Fruit fly (Drosophila melanogaster) whole organism, prepupa: ENCODE results near the gene CG33764.

Experiments
- CG10631 ChIP-seq: fragments of 200-800 bp; sonication (Bioruptor generic); optimal IDR thresholded peaks from 2 replicates; lab custom pipeline; 2016; ENCODE audit warnings: missing biosample characterization, missing genetic modification characterization
- CG10669 ChIP-seq: fragments of 200-800 bp; sonication (Bioruptor generic); optimal IDR thresholded peaks from 3 replicates; lab custom pipeline; 2018; ENCODE audit warnings: missing biosample characterization, mild to moderate bottlenecking, missing genetic modification characterization, moderate library complexity
- CG11762 ChIP-seq: fragments of 200-800 bp; sonication (Bioruptor generic); optimal IDR thresholded peaks from 3 replicates; lab custom pipeline; 2016; ENCODE audit warnings: missing biosample characterization, missing genetic modification characterization; ENCODE audit not compliant: insufficient read depth
- CG15336 ChIP-seq: fragments of 200-800 bp; sonication (Bioruptor generic); IDR thresholded peaks from 2 replicates; pipeline ENCODE4 v1.3.6; 2022; ENCODE audit warnings: missing biosample characterization, missing genetic modification characterization
- CG16779 ChIP-seq: fragments of 200-800 bp; sonication (Bioruptor generic); optimal IDR thresholded peaks from 3 replicates; lab custom pipeline; 2017; ENCODE audit warnings: missing biosample characterization, mild to moderate bottlenecking, missing genetic modification characterization
- CG3032 ChIP-seq: fragments of 200-800 bp; optimal IDR thresholded peaks from 2 replicates; lab custom pipeline; 2019; ENCODE audit warnings: missing biosample characterization, mild to moderate bottlenecking, missing genetic modification characterization, moderate library complexity
- CG32006 ChIP-seq: fragments of 200-800 bp; sonication (Bioruptor generic); optimal IDR thresholded peaks from 3 replicates; lab custom pipeline; 2017; ENCODE audit warnings: missing biosample characterization, mild to moderate bottlenecking, missing genetic modification characterization
- CG34406 ChIP-seq: fragments of 200-800 bp; sonication (Bioruptor generic); optimal IDR thresholded peaks from 3 replicates; lab custom pipeline; 2016; ENCODE audit warnings: missing biosample characterization, missing genetic modification characterization
- CG3919 ChIP-seq: fragments of 200-800 bp; sonication (Bioruptor generic); optimal IDR thresholded peaks from 3 replicates; lab custom pipeline; 2016; ENCODE audit warnings: missing biosample characterization, missing genetic modification characterization
- CG6163 ChIP-seq: fragments of 200-800 bp; sonication (Bioruptor generic); IDR thresholded peaks from 3 replicates; pipeline ENCODE4 v1.3.6; 2022; ENCODE audit warnings: missing biosample characterization, missing genetic modification characterization
- CG6276 ChIP-seq: fragments of 200-800 bp; sonication (Bioruptor generic); optimal IDR thresholded peaks from 2 replicates; lab custom pipeline; 2017; ENCODE audit warnings: missing biosample characterization, mild to moderate bottlenecking, missing genetic modification characterization
- CG6792 ChIP-seq: fragments of 200-800 bp; sonication (Bioruptor generic); optimal IDR thresholded peaks from 3 replicates; lab custom pipeline; 2016; ENCODE audit warnings: missing biosample characterization, missing genetic modification characterization
- CG6808 ChIP-seq: fragments of 200-800 bp; sonication (Bioruptor generic); optimal IDR thresholded peaks from 3 replicates; lab custom pipeline; 2017; ENCODE audit warnings: missing biosample characterization, missing genetic modification characterization, mild to moderate bottlenecking, moderate library complexity, missing genetic modification reagents
- CG8119 ChIP-seq: fragments of 200-800 bp; sonication (Bioruptor generic); IDR thresholded peaks from 3 replicates; pipeline ENCODE4 v1.3.6; 2022; ENCODE audit warnings: missing biosample characterization, missing genetic modification characterization
- CG8319 ChIP-seq: fragments of 200-800 bp; sonication (Bioruptor generic); optimal IDR thresholded peaks from 3 replicates; lab custom pipeline; 2016; ENCODE audit warnings: missing biosample characterization, missing genetic modification characterization
- CG8632 ChIP-seq: fragments of 200-800 bp; sonication (Bioruptor generic); optimal IDR thresholded peaks from 3 replicates; lab custom pipeline; 2016; ENCODE audit warnings: missing biosample characterization, missing genetic modification characterization
- CG9139 ChIP-seq: fragments of 200-800 bp; sonication (Bioruptor generic); optimal IDR thresholded peaks from 3 replicates; lab custom pipeline; 2017; ENCODE audit warnings: missing biosample characterization, mild to moderate bottlenecking, missing genetic modification characterization
- Eip93F ChIP-seq: fragments of 200-800 bp; sonication (Bioruptor generic); optimal IDR thresholded peaks from 2 replicates; lab custom pipeline; 2016; ENCODE audit warnings: missing biosample characterization, mild to moderate bottlenecking, missing genetic modification characterization
- Ets21C ChIP-seq: fragments of 200-800 bp; sonication (Bioruptor generic); optimal IDR thresholded peaks from 3 replicates; lab custom pipeline; 2016; ENCODE audit warnings: missing biosample characterization, missing genetic modification characterization
- Ets96B ChIP-seq: fragments of 200-800 bp; optimal IDR thresholded peaks from 2 replicates; lab custom pipeline; 2019; ENCODE audit warnings: missing biosample characterization, mild to moderate bottlenecking, missing genetic modification characterization, moderate library complexity
- Gug ChIP-seq: fragments of 200-800 bp; sonication (Bioruptor generic); IDR thresholded peaks from 2 replicates; pipeline ENCODE4 v1.3.6; 2022; ENCODE audit warnings: missing biosample characterization, missing genetic modification characterization
- Hr39 ChIP-seq: fragments of 200-800 bp; sonication (Bioruptor generic); optimal IDR thresholded peaks from 2 replicates; lab custom pipeline; 2016; ENCODE audit warnings: missing biosample characterization, missing genetic modification characterization
- Lpt ChIP-seq: fragments of 200-800 bp; sonication (Bioruptor generic); optimal IDR thresholded peaks from 3 replicates; lab custom pipeline; 2016; ENCODE audit warnings: missing biosample characterization, missing genetic modification characterization
- OdsH ChIP-seq: fragments of 200-800 bp; sonication (Bioruptor generic); optimal IDR thresholded peaks from 3 replicates; lab custom pipeline; 2016; ENCODE audit warnings: missing biosample characterization, missing genetic modification characterization
- Smox ChIP-seq: fragments of 200-800 bp; sonication (Bioruptor generic); optimal IDR thresholded peaks from 3 replicates; lab custom pipeline; 2016; ENCODE audit warnings: missing biosample characterization, missing genetic modification characterization
- Sox102F ChIP-seq: fragments of 200-800 bp; sonication (Bioruptor generic); optimal IDR thresholded peaks from 2 replicates; lab custom pipeline; 2016; ENCODE audit warnings: missing biosample characterization, mild to moderate bottlenecking, missing genetic modification characterization
- Sox15 ChIP-seq: fragments of 200-800 bp; sonication (Bioruptor generic); optimal IDR thresholded peaks from 3 replicates; lab custom pipeline; 2016; ENCODE audit warnings: missing biosample characterization, missing genetic modification characterization
- acj6 ChIP-seq: fragments of 200-800 bp; sonication (Bioruptor generic); optimal IDR thresholded peaks from 3 replicates; lab custom pipeline; 2016; ENCODE audit warnings: missing biosample characterization, missing genetic modification characterization
- dac ChIP-seq: fragments of 200-800 bp; sonication (Bioruptor generic); optimal IDR thresholded peaks from 2 replicates; lab custom pipeline; 2017; ENCODE audit warnings: missing biosample characterization, mild to moderate bottlenecking, missing genetic modification characterization
- dsx ChIP-seq: fragments of 200-800 bp; optimal IDR thresholded peaks from 3 replicates; lab custom pipeline; 2019; ENCODE audit warnings: missing biosample characterization, mild to moderate bottlenecking, missing genetic modification characterization, moderate library complexity; ENCODE audit not compliant: poor library complexity, severe bottlenecking
- eg ChIP-seq: fragments of 200-800 bp; sonication (Bioruptor generic); IDR thresholded peaks from 3 replicates; pipeline ENCODE4 v1.3.6; 2022; ENCODE audit warnings: missing biosample characterization, missing genetic modification characterization
- esn ChIP-seq: fragments of 200-800 bp; sonication (Bioruptor generic); optimal IDR thresholded peaks from 2 replicates; lab custom pipeline; 2016; ENCODE audit warnings: missing biosample characterization, mild to moderate bottlenecking, missing genetic modification characterization, moderate library complexity
- fd85E ChIP-seq: fragments of 200-800 bp; sonication (Bioruptor generic); optimal IDR thresholded peaks from 3 replicates; lab custom pipeline; 2016; ENCODE audit warnings: missing biosample characterization, missing genetic modification characterization
- fkh ChIP-seq: fragments of 200-800 bp; sonication (Bioruptor generic); optimal IDR thresholded peaks from 3 replicates; lab custom pipeline; 2017; ENCODE audit warnings: missing biosample characterization, mild to moderate bottlenecking, missing genetic modification characterization, moderate library complexity
- lz ChIP-seq: fragments of 200-800 bp; sonication (Bioruptor generic); optimal IDR thresholded peaks from 3 replicates; lab custom pipeline; 2016; ENCODE audit warnings: missing biosample characterization, missing genetic modification characterization
- net ChIP-seq: fragments of 200-800 bp; sonication (Bioruptor generic); optimal IDR thresholded peaks from 3 replicates; lab custom pipeline; 2016; ENCODE audit warnings: missing biosample characterization, missing genetic modification characterization
- pdm3 ChIP-seq: fragments of 200-800 bp; sonication (Bioruptor generic); optimal IDR thresholded peaks from 3 replicates; lab custom pipeline; 2016; ENCODE audit warnings: missing biosample characterization, missing genetic modification characterization
- spab ChIP-seq: fragments of 200-800 bp; sonication (Bioruptor generic); optimal IDR thresholded peaks from 2 replicates; lab custom pipeline; 2017; ENCODE audit warnings: missing biosample characterization, mild to moderate bottlenecking, missing genetic modification characterization, missing genetic modification reagents
- ss ChIP-seq, 2 experiments: fragments of 200-800 bp; sonication (Bioruptor generic); optimal IDR thresholded peaks; 2 replicates in 1 of 2; 3 replicates in 1 of 2; lab custom pipeline; 2017 to 2018; ENCODE audit warnings: mild to moderate bottlenecking in 2 of 2, missing biosample characterization in 2 of 2, missing genetic modification characterization in 2 of 2, moderate library complexity in 1 of 2
- topi ChIP-seq: fragments of 200-800 bp; sonication (Bioruptor generic); optimal IDR thresholded peaks from 3 replicates; lab custom pipeline; 2016; ENCODE audit warnings: missing biosample characterization, missing genetic modification characterization
- vri ChIP-seq: fragments of 200-800 bp; sonication (Bioruptor generic); optimal IDR thresholded peaks from 3 replicates; lab custom pipeline; 2016; ENCODE audit warnings: missing biosample characterization, mild to moderate bottlenecking, missing genetic modification characterization

CG33764 gene

DNA sequence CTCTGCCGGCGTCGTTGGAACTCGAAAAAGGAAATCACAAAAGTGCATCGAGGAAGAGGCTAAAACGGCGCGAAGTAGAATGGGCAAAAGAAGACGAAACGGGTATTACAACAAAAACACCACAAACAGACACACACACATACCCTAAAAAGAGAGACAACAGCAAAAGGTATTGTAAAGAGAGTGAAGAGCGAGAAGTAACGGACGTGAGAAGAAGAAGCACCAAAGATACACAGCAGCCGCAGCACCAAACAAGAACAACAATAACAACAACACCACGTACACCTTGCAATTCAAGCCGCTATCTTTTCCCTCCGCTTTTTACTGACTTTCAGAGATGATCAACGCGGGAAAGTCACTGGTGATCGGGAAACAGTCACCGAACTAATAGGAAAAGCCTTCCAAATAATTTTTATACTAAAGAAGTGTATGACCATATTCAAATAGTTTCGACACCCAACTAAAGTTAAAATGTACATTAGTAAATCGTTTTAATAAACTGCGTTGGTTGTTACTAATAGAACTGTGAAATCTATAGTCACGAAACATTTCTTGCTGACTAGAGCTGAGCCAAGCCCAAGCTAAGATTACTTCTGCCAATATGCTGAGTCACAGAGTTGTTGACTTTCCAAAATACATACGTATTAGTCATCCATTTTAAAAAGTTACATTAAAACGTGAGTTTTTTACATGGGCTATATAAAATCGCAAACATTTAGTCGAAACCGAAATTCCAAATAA is 15.0 kb downstream of the CG33764 start:
- TF ChIP-seq CG10631 (GFP tag; lab: Kevin White, UChicago) = no peak
- peak; percentile 25 for TF ChIP-seq dsx (GFP tag; lab: Kevin White, UChicago)
- TF ChIP-seq esn (GFP tag; lab: Kevin White, UChicago) = peak; percentile 33
- peak; percentile 53 for TF ChIP-seq CG6163

DNA sequence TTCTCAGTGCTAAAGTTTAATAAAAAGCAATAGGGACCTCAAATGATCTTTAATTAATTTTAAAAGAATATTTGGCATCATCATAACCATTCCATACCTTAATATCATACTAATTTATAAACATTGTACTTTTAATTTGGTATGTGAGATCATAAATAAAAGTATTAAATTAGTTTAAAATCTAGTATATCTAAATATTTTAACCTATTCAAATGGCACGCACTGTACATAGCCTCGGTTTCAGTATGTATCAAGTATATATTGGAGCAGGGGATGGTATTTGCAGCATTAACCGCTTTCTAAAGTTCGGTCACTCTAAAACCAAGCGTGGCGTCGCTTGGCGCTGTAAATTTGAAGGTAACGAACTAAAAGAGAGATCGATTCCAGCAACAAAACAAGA is 24.9 kb downstream of the CG33764 start, which contains the start of gene pav:
pav (plus strand) TSS at position 307 of the 400 bp plus-strand sequence.
- TF ChIP-seq CG6792 (GFP tag; lab: Kevin White, UChicago) = no peak
- no peak for TF ChIP-seq CG8632 (GFP tag; lab: Kevin White, UChicago)
- peak; percentile 48 for TF ChIP-seq CG3032 (tag; lab: Kevin White, UChicago)
- peak; percentile 54 for TF ChIP-seq esn (GFP tag; lab: Kevin White, UChicago)
- TF ChIP-seq CG6163 = 0 out of 3 replicates have a peak, but pooled peaks have one; percentile 48
- no peak for TF ChIP-seq fd85E (GFP tag; lab: Kevin White, UChicago)
- no peak for TF ChIP-seq acj6 (GFP tag; lab: Kevin White, UChicago)
- peak; percentile 35; the same call in 2 of the 3 replicates for TF ChIP-seq CG8119 (GFP tag; lab: Robert Waterston, UW)
- no peak for TF ChIP-seq CG34406 (GFP tag; lab: Kevin White, UChicago)
- peak; percentile 63 for TF ChIP-seq CG15336 (GFP tag; lab: Robert Waterston, UW)
- no peak for TF ChIP-seq dsx (GFP tag; lab: Kevin White, UChicago)
- TF ChIP-seq CG3919 (GFP tag; lab: Kevin White, UChicago) = no peak
- peak; percentile 13 for TF ChIP-seq lz (GFP tag; lab: Kevin White, UChicago)
- TF ChIP-seq spab = no peak
- no peak for TF ChIP-seq CG10669 (GFP tag; lab: Kevin White, UChicago)
- peak; percentile 74 for TF ChIP-seq eg (GFP tag; lab: Robert Waterston, UW)
- no peak for TF ChIP-seq OdsH (GFP tag; lab: Kevin White, UChicago)

DNA sequence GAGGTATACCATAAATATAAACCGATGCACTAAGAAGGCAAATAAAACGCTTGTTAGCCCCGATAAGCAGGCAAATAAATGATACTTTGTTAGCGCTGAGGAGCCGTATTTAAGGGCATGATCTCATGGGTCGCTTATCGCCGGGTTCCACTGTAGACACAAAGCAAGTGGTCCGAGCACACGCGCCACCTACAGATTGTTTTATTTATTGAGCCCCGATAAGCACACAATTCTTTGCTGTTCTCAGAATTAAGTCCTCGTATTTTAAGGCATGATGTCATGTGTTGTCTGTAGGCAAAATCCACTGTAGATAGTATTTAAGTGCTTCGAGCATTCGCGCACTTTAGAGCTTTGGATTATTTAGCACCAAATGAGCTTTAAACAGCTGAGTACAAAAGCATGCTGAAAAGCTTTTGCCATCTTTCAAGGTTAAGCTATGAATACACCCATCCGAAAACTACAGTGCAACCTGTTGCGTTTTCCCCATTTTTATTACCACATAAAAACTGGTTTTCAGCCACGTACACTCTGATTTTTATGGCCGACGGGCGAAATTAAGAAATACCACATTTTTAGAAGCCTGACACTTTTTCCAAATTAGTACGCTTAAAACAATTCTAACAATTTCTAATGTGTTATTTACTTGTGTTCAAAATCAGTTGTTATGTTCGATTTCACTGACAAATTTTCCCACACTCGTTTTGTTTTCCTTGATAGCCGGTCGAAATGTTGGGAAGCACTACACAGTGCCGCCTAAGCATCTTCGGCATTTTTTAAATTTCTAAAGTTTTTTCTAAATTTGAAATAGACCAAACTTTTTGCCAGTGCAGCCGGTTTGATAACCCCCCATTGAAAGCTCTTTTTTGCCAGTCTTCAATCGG is 27.6 kb downstream of the CG33764 start, which contains the start of gene Sqor:
Sqor (plus strand) TSS at position 732 of the 881 bp plus-strand sequence.
- peak; percentile 99 for TF ChIP-seq CG32006 (GFP tag; lab: Kevin White, UChicago)
- TF ChIP-seq vri = peak; percentile 95
- TF ChIP-seq ss (GFP tag; optimal IDR thresholded peaks at IDR 0.05; lab: Kevin White, UChicago) = peak; percentile 94 to 95
- TF ChIP-seq Sox15 (GFP tag; lab: Kevin White, UChicago) = peak; percentile 92
- TF ChIP-seq Lpt (GFP tag; lab: Kevin White, UChicago) = peak; percentile 93
- peak; percentile 92 for TF ChIP-seq CG16779 (tag; lab: Kevin White, UChicago)
- TF ChIP-seq dac (GFP tag; lab: Kevin White, UChicago) = peak; percentile 95
- peak; percentile 93 for TF ChIP-seq CG34406 (GFP tag; lab: Kevin White, UChicago)
- TF ChIP-seq Hr39 = peak; percentile 95
- TF ChIP-seq topi (GFP tag; lab: Kevin White, UChicago) = peak; percentile 94
- TF ChIP-seq CG3919 (GFP tag; lab: Kevin White, UChicago) = peak; percentile 95
- TF ChIP-seq CG6808 (GFP tag; lab: Kevin White, UChicago) = peak; percentile 95
- peak; percentile 96 for TF ChIP-seq CG8119 (GFP tag; lab: Robert Waterston, UW)
- TF ChIP-seq CG9139 (GFP tag; lab: Kevin White, UChicago) = peak; percentile 89
- TF ChIP-seq CG3032 (tag; lab: Kevin White, UChicago) = peak; percentile 98
- peak; percentile 96 for TF ChIP-seq net (GFP tag; lab: Kevin White, UChicago)
- TF ChIP-seq CG6276 (GFP tag; lab: Kevin White, UChicago) = peak; percentile 97
- peak; percentile 97 for TF ChIP-seq Sox102F (GFP tag; lab: Kevin White, UChicago)
- peak; percentile 50 for TF ChIP-seq fkh
- TF ChIP-seq Ets96B (tag; lab: Kevin White, UChicago) = peak; percentile 86
- peak; percentile 92 for TF ChIP-seq Gug (GFP tag; lab: Robert Waterston, UW)
- peak; percentile 90 for TF ChIP-seq CG11762 (GFP tag; lab: Kevin White, UChicago)
- peak; percentile 86 for TF ChIP-seq CG8319 (GFP tag; lab: Kevin White, UChicago)
- TF ChIP-seq CG15336 (GFP tag; lab: Robert Waterston, UW) = peak; percentile 97
- TF ChIP-seq Eip93F = peak; percentile 82
- TF ChIP-seq fd85E (GFP tag; lab: Kevin White, UChicago) = peak; percentile 78
- TF ChIP-seq Smox (GFP tag; lab: Kevin White, UChicago) = peak; percentile 89
- TF ChIP-seq acj6 (GFP tag; lab: Kevin White, UChicago) = peak; percentile 94
- TF ChIP-seq pdm3 (GFP tag; lab: Kevin White, UChicago) = peak; percentile 96
- TF ChIP-seq CG6792 (GFP tag; lab: Kevin White, UChicago) = peak; percentile 89
- peak; percentile 89 for TF ChIP-seq Ets21C (GFP tag; lab: Kevin White, UChicago)
